Worm (Caenorhabditis elegans) whole organism, young adult: ENCODE results near the gene hrg-4.
A peak's percentile ranks its signal among the peaks of the same experiment; 100 is the strongest.

Experiments used
- B0019.2 ChIP-seq: fragments of 200-800 bp; sonication (Bioruptor generic); conservative IDR thresholded peaks from 2 replicates; pipeline ENCODE4 v1.3.6; 2022; ENCODE audit warnings: missing genetic modification reagents, missing genetic modification characterization, missing compliant biosample characterization
- B0261.1 ChIP-seq: sonication (generic microtip); optimal IDR thresholded peaks from 2 replicates; lab custom pipeline; 2016; ENCODE audit warnings: mild to moderate bottlenecking, missing genetic modification characterization, moderate library complexity, missing compliant biosample characterization
- F33H1.4 ChIP-seq: fragments of 200-800 bp; sonication (Bioruptor generic); IDR thresholded peaks from 2 replicates; pipeline ENCODE4 v1.3.6; 2022; ENCODE audit warnings: missing genetic modification reagents, missing genetic modification characterization, missing compliant biosample characterization
- F49E8.2 ChIP-seq: sonication (generic microtip); optimal IDR thresholded peaks from 3 replicates; lab custom pipeline; 2017; ENCODE audit warnings: missing genetic modification characterization, mild to moderate bottlenecking, missing compliant biosample characterization, antibody characterized with exemption, moderate library complexity; ENCODE audit not compliant: insufficient read depth
- F57C9.4 ChIP-seq: sonication (generic microtip); optimal IDR thresholded peaks from 2 replicates; lab custom pipeline; 2017; ENCODE audit warnings: mild to moderate bottlenecking, missing genetic modification characterization, missing compliant biosample characterization
- K11D2.4 ChIP-seq: fragments of 200-800 bp; sonication (Bioruptor generic); IDR thresholded peaks from 2 replicates; pipeline ENCODE4 v1.3.6; 2022; ENCODE audit warnings: missing genetic modification reagents, missing genetic modification characterization, missing compliant biosample characterization
- T26A5.8 ChIP-seq: sonication (generic microtip); optimal IDR thresholded peaks from 2 replicates; lab custom pipeline; 2016; ENCODE audit warnings: missing genetic modification characterization, missing compliant biosample characterization
- Y95B8A.8 ChIP-seq: fragments of 200-800 bp; sonication (Bioruptor generic); IDR thresholded peaks from 2 replicates; pipeline ENCODE4 v1.3.6; 2022; ENCODE audit warnings: missing genetic modification reagents, missing genetic modification characterization, missing compliant biosample characterization
- akir-1 ChIP-seq: fragments of 200-800 bp; sonication (Bioruptor generic); optimal IDR thresholded peaks from 2 replicates; lab custom pipeline; 2018; ENCODE audit warnings: mild to moderate bottlenecking, missing genetic modification characterization, moderate library complexity, missing compliant biosample characterization
- ama-1 ChIP-seq, 3 experiments: fragments of 150-350 bp in 1 of 3; sonication (generic microtip) in 2 of 3; optimal IDR thresholded peaks; 2 replicates each; lab custom pipeline; 2014 to 2018; ENCODE audit warnings: missing biosample characterization in 2 of 3, missing genetic modification characterization in 2 of 3, missing genetic modification reagents in 2 of 3
- bed-1 ChIP-seq: fragments of 200-800 bp; sonication (Bioruptor generic); IDR thresholded peaks from 2 replicates; pipeline ENCODE4 v1.3.6; 2022; ENCODE audit warnings: missing genetic modification reagents, missing genetic modification characterization, missing compliant biosample characterization
- bed-2 ChIP-seq: fragments of 200-800 bp; sonication (Bioruptor generic); IDR thresholded peaks from 2 replicates; pipeline ENCODE4 v1.3.6; 2022; ENCODE audit warnings: missing genetic modification reagents, missing genetic modification characterization, missing compliant biosample characterization
- ceh-100 ChIP-seq: fragments of 200-800 bp; sonication (Bioruptor generic); IDR thresholded peaks from 2 replicates; pipeline ENCODE4 v1.3.6; 2022; ENCODE audit warnings: missing genetic modification reagents, missing genetic modification characterization, missing compliant biosample characterization
- ceh-58 ChIP-seq: fragments of 200-800 bp; sonication (Bioruptor generic); IDR thresholded peaks from 2 replicates; pipeline ENCODE4 v1.3.6; 2022; ENCODE audit warnings: missing genetic modification characterization, missing compliant biosample characterization
- ceh-79 ChIP-seq: sonication (generic microtip); optimal IDR thresholded peaks from 2 replicates; lab custom pipeline; 2017; ENCODE audit warnings: mild to moderate bottlenecking, missing genetic modification characterization, missing compliant biosample characterization
- die-1 ChIP-seq: sonication (generic microtip); optimal IDR thresholded peaks from 2 replicates; lab custom pipeline; 2016; ENCODE audit warnings: missing genotype, mild to moderate bottlenecking, missing genetic modification characterization, missing compliant biosample characterization
- dox-1 ChIP-seq: fragments of 200-800 bp; sonication (Bioruptor generic); IDR thresholded peaks from 2 replicates; pipeline ENCODE4 v1.3.6; 2022; ENCODE audit warnings: missing genetic modification reagents, missing genetic modification characterization, missing compliant biosample characterization
- egl-18 ChIP-seq: fragments of 200-800 bp; sonication (Bioruptor generic); IDR thresholded peaks from 2 replicates; pipeline ENCODE4 v1.3.6; 2022; ENCODE audit warnings: missing genetic modification reagents, missing genetic modification characterization, missing compliant biosample characterization
- egl-44 ChIP-seq: fragments of 200-800 bp; sonication (Bioruptor generic); IDR thresholded peaks from 2 replicates; pipeline ENCODE4 v1.3.6; 2022; ENCODE audit warnings: missing genetic modification reagents, missing genetic modification characterization, missing compliant biosample characterization
- gei-17 ChIP-seq: fragments of 200-800 bp; sonication (Bioruptor generic); optimal IDR thresholded peaks from 2 replicates; lab custom pipeline; 2018; ENCODE audit warnings: mild to moderate bottlenecking, missing genetic modification characterization, missing compliant biosample characterization
- lsl-1 ChIP-seq: fragments of 200-800 bp; sonication (Bioruptor generic); optimal IDR thresholded peaks from 2 replicates; lab custom pipeline; 2018; ENCODE audit warnings: mild to moderate bottlenecking, missing genetic modification characterization, moderate library complexity, missing compliant biosample characterization
- lsy-27 ChIP-seq: sonication (generic microtip); optimal IDR thresholded peaks from 2 replicates; lab custom pipeline; 2017; ENCODE audit warnings: missing genetic modification characterization, mild to moderate bottlenecking, missing compliant biosample characterization, antibody characterized with exemption, missing genotype, borderline replicate concordance; ENCODE audit not compliant: insufficient read depth
- madf-3 ChIP-seq: fragments of 200-800 bp; sonication (Bioruptor generic); IDR thresholded peaks from 2 replicates; pipeline ENCODE4 v1.3.6; 2022; ENCODE audit warnings: missing genetic modification reagents, missing genetic modification characterization, missing compliant biosample characterization
- mes-4 ChIP-seq: sonication (generic microtip); optimal IDR thresholded peaks from 2 replicates; lab custom pipeline; 2016; ENCODE audit warnings: missing genotype, missing genetic modification characterization, missing compliant biosample characterization
- nhr-120 ChIP-seq: fragments of 200-800 bp; sonication (Bioruptor generic); IDR thresholded peaks from 2 replicates; pipeline ENCODE4 v1.3.6; 2022; ENCODE audit warnings: missing genetic modification characterization, missing compliant biosample characterization
- rec-8 ChIP-seq, 2 experiments: sonication (generic microtip); optimal IDR thresholded peaks; 2 replicates each; lab custom pipeline; 2016; ENCODE audit warnings: mild to moderate bottlenecking in 2 of 2, missing genetic modification characterization in 2 of 2, missing genetic modification reagents in 2 of 2, missing genotype in 2 of 2, missing biosample characterization in 1 of 2, missing compliant biosample characterization in 1 of 2, moderate library complexity in 1 of 2
- repo-1 ChIP-seq: sonication (generic microtip); optimal IDR thresholded peaks from 2 replicates; lab custom pipeline; 2017; ENCODE audit warnings: mild to moderate bottlenecking, missing genetic modification characterization, missing compliant biosample characterization
- rpc-1 ChIP-seq, 2 experiments: fragments of 150-350 bp in 1 of 2; sonication (generic microtip) in 1 of 2; optimal IDR thresholded peaks; 2 replicates each; lab custom pipeline; 2014 to 2018; ENCODE audit warnings: missing biosample characterization in 1 of 2, missing genetic modification characterization in 1 of 2, missing genetic modification reagents in 1 of 2, missing genotype in 1 of 2
- unc-130 ChIP-seq: sonication (generic microtip); optimal IDR thresholded peaks from 2 replicates; lab custom pipeline; 2016; ENCODE audit warnings: missing genetic modification reagents, missing genetic modification characterization, missing compliant biosample characterization
- xnd-1 ChIP-seq: sonication (generic microtip); optimal IDR thresholded peaks from 2 replicates; lab custom pipeline; 2016; ENCODE audit warnings: missing genotype, missing genetic modification reagents, missing genetic modification characterization, missing compliant biosample characterization
- zfh-2 ChIP-seq: fragments of 200-800 bp; sonication (Bioruptor generic); conservative IDR thresholded peaks from 2 replicates; pipeline ENCODE4 v1.3.6; 2022; ENCODE audit warnings: missing genetic modification reagents, missing genetic modification characterization, missing compliant biosample characterization
- ztf-22 ChIP-seq: fragments of 200-800 bp; sonication (Bioruptor generic); optimal IDR thresholded peaks from 2 replicates; lab custom pipeline; 2018; ENCODE audit warnings: mild to moderate bottlenecking, missing genetic modification characterization, moderate library complexity, missing compliant biosample characterization
- ztf-25 ChIP-seq: fragments of 200-800 bp; sonication (Bioruptor generic); IDR thresholded peaks from 2 replicates; pipeline ENCODE4 v1.3.6; 2022; ENCODE audit warnings: missing genetic modification reagents, missing genetic modification characterization, missing compliant biosample characterization

The hrg-4 gene

DNA sequence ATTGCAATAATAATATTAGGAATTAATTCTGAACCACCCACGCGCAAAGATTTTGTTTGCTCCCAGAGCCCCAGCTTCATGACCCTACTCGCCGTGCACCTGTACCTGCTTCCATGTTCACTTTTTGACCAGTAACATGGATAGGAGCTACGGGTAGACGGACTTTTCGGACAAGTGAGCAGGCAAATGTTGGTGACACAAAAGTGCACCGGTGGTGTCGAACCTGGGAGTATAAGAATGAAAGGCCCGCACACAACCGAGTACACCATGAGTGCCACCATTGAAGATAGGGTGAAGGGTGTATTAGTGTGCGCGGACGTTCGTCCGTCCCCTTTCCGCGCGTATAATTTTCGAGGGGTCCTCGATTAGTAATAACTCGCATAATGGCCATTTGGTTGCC is 4.9 kb downstream of the hrg-4 start (continued):
- TF ChIP-seq rec-8 (tag; optimal IDR thresholded peaks at IDR 0.05; lab: Kevin White, UChicago) (peak; percentile 83 to 92), F49E8.2 (tag; lab: Kevin White, UChicago) (peak; percentile 88), lsy-27 (tag; lab: Kevin White, UChicago) (peak; percentile 33), K11D2.4 (GFP tag; lab: Robert Waterston, UW) (0 out of 2 replicates have a peak, but pooled peaks have one; percentile 51), F57C9.4 (peak; percentile 82), madf-3 (GFP tag; lab: Robert Waterston, UW) (peak; percentile 87), mes-4 (peak; percentile 92), egl-18 (GFP tag; lab: Robert Waterston, UW) (0 out of 2 replicates have a peak, but pooled peaks have one; percentile 77), bed-1 (GFP tag; lab: Robert Waterston, UW) (peak; percentile 56; the same call in 1 of the 2 replicates), ceh-58 (GFP tag; lab: Robert Waterston, UW) (peak; percentile 96; the same call in 1 of the 2 replicates), akir-1 (GFP tag; lab: Kevin White, UChicago) (peak; percentile 60), F33H1.4 (GFP tag; lab: Robert Waterston, UW) (peak; percentile 60), bed-2 (peak; percentile 72; the same call in 1 of the 2 replicates), xnd-1 (tag; lab: Kevin White, UChicago) (peak; percentile 54), zfh-2 (no peak; the same call in 1 of the 2 replicates), unc-130 (GFP tag; lab: Kevin White, UChicago) (peak; percentile 84), die-1 (tag; lab: Kevin White, UChicago) (peak; percentile 97), Y95B8A.8 (GFP tag; lab: Robert Waterston, UW) (no peak; the same call in 1 of the 2 replicates), dox-1 (GFP tag; lab: Robert Waterston, UW) (peak; percentile 93), rpc-1 (optimal IDR thresholded peaks at IDR 0.05; lab: Kevin White, UChicago) (peak; percentile 80), rpc-1 (tag; optimal IDR thresholded peaks at IDR 0.05; lab: Kevin White, UChicago) (peak; percentile 99), T26A5.8 (tag; lab: Kevin White, UChicago) (peak; percentile 80), B0261.1 (tag; lab: Kevin White, UChicago) (peak; percentile 89), gei-17 (GFP tag; lab: Kevin White, UChicago) (peak; percentile 29), repo-1 (tag; lab: Kevin White, UChicago) (peak; percentile 85), egl-44 (GFP tag; lab: Robert Waterston, UW) (peak; percentile 78; the same call in 1 of the 2 replicates), B0019.2 (GFP tag; lab: Robert Waterston, UW) (peak; percentile 68), ceh-79 (tag; lab: Kevin White, UChicago) (peak; percentile 93), lsl-1 (GFP tag; lab: Kevin White, UChicago) (peak; percentile 68), ceh-100 (GFP tag; lab: Robert Waterston, UW) (peak; percentile 66; the same call in 1 of the 2 replicates), ztf-22 (GFP tag; lab: Kevin White, UChicago) (peak; percentile 68), ztf-25 (GFP tag; lab: Robert Waterston, UW) (peak; percentile 96), nhr-120 (GFP tag; lab: Robert Waterston, UW) (no peak)

DNA sequence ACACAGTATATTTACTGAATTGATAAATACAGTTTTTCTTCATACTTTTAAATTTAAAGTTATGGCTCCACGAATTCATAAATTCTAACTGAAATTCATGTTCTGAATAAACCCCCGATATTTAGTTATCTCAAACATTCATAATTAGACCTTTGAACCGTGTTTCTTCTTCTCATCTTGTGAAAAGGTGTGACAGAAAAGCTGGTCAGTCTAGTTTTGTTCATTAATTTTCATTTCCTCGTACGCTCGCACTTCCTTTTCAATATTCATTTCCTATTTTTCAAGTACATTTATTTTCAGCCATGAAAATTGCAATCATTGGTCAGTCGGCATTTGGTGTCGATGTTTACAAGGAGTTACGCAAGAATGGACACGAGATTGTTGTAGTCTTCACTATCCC is 8.5 kb downstream of the hrg-4 start, which contains the start of gene alh-3:
Gene alh-3 (plus strand): TSS at position 301 of the 400 bp plus-strand sequence.
- TF ChIP-seq ztf-22 (GFP tag; lab: Kevin White, UChicago) (no peak), ama-1 (optimal IDR thresholded peaks at IDR 0.05; lab: Kevin White, UChicago) (peak; percentile 7), ama-1 (GFP tag; optimal IDR thresholded peaks at IDR 0.05; lab: Kevin White, UChicago) (no peak)
- TF ChIP-seq, all 124 proteins: peak for 1
